Fruit fly (Drosophila melanogaster): Measurements from ENCODE around the gene Ptp99A.

Gene Ptp99A

DNA sequence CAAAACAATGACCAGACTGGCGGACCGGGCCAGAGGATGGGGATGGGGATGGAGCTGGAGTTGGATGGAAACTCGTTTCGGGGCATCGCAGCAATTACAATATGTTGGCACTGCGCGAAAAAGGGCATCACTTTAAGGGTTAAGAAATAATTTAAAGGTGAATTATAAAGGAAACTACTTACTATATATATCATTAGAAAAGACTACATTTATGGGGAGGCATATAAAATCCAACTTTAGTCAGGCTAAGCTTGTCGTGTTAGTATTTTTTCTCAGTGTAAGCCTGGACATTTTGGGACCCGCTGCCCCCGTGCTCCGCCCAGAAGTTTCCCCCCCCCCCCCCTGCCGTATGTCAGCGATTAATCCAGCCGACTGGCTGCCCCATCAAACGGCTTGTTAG is 129.1 kb downstream of the Ptp99A start (continued):
- TF ChIP-seq achi (GFP tag; optimal IDR thresholded peaks at IDR 0.05), result peak; percentile 16
- no peak for TF ChIP-seq svp (GFP tag)
- TF ChIP-seq CG9139 (GFP tag; optimal IDR thresholded peaks at IDR 0.05), result no peak
- no peak for TF ChIP-seq Sox14 (GFP tag; optimal IDR thresholded peaks at IDR 0.05)
- no peak for TF ChIP-seq Ets21C (GFP tag; optimal IDR thresholded peaks at IDR 0.05)

DNA sequence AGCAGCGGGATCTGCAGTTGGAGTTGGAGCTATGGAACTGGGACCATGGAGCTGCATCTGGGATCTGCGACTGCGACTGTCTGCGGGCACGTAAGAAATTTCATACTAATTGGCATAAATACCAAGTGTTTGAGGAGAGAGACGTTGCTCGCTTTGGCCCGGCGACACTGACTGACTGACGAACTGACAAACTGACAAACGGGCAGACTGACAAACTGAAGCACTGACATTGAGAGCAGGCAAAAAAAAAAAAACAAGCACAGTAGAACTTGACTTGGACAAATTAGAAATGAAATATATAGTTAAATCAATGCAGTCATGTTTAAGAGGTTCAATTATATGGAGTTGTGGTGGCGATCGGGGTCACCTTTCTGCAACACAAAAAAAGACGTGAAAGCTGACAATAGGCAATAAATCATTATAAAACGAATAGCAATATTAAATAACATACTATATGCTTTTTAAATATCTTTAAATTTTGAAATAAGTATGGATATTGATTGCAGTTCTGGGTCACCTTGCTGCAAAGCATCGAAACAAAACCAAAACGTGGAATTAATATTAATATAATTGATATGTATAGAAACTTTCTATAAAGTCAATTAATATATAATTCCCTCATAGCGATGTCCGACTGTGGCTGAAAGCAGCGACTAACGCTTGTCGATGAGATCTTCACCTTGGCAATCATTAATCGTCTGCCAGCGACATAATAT is 131.3 kb downstream of the Ptp99A start:
- TF ChIP-seq svp (GFP tag) (peak; percentile 40), fkh (GFP tag; optimal IDR thresholded peaks at IDR 0.05) (no peak), CG32006 (GFP tag; optimal IDR thresholded peaks at IDR 0.05) (peak; percentile 69), Hr4 (GFP tag; optimal IDR thresholded peaks at IDR 0.05) (peak; percentile 8), Met (GFP tag; optimal IDR thresholded peaks at IDR 0.05) (no peak), Eip78C (GFP tag) (peak; percentile 54), CG4318 (GFP tag; optimal IDR thresholded peaks at IDR 0.05) (peak; percentile 13), CG6276 (GFP tag; optimal IDR thresholded peaks at IDR 0.05) (peak; percentile 0), Smox (GFP tag; optimal IDR thresholded peaks at IDR 0.05) (no peak), CG6792 (GFP tag; optimal IDR thresholded peaks at IDR 0.05) (no peak)

DNA sequence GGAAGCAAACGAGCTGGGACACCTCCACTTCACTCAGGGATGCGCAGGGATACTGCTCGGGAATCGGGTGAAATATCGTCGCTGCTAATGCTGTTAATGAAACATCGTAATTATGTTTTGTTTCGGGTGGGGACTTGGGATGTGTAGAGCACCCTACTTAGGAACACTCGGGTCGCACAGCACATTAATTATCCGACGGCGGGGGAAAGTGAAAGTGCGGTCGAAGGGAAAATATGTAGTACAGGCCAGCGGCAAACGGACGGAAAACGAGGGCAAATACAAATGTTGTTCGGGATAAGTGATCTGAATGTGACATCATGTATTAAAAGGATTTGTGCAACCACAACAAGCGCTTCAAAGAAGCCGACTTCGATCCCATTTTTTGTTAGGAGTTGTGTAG is 134.0 kb downstream of the Ptp99A start:
- TF ChIP-seq CG1621 (tag; optimal IDR thresholded peaks at IDR 0.05) (no peak), Smox (GFP tag; optimal IDR thresholded peaks at IDR 0.05) (no peak), OdsH (GFP tag; optimal IDR thresholded peaks at IDR 0.05) (no peak), eg (GFP tag; IDR thresholded peaks at IDR 0.05) (no peak), vri (GFP tag; optimal IDR thresholded peaks at IDR 0.05) (no peak), CG31627 (GFP tag; optimal IDR thresholded peaks at IDR 0.05) (no peak), CG6808 (GFP tag; optimal IDR thresholded peaks at IDR 0.05) (no peak), CG9139 (GFP tag; optimal IDR thresholded peaks at IDR 0.05) (no peak), fkh (GFP tag; optimal IDR thresholded peaks at IDR 0.05) (no peak), dac (GFP tag; optimal IDR thresholded peaks at IDR 0.05) (no peak), CG4318 (GFP tag; optimal IDR thresholded peaks at IDR 0.05) (no peak), Sox102F (GFP tag; optimal IDR thresholded peaks at IDR 0.05) (no peak), CG11902 (GFP tag; optimal IDR thresholded peaks at IDR 0.05) (no peak), CG8319 (GFP tag; optimal IDR thresholded peaks at IDR 0.05) (no peak), Lpt (GFP tag; optimal IDR thresholded peaks at IDR 0.05) (no peak), acj6 (GFP tag; optimal IDR thresholded peaks at IDR 0.05) (no peak), Eip75B (GFP tag; optimal IDR thresholded peaks at IDR 0.05) (no peak)

DNA sequence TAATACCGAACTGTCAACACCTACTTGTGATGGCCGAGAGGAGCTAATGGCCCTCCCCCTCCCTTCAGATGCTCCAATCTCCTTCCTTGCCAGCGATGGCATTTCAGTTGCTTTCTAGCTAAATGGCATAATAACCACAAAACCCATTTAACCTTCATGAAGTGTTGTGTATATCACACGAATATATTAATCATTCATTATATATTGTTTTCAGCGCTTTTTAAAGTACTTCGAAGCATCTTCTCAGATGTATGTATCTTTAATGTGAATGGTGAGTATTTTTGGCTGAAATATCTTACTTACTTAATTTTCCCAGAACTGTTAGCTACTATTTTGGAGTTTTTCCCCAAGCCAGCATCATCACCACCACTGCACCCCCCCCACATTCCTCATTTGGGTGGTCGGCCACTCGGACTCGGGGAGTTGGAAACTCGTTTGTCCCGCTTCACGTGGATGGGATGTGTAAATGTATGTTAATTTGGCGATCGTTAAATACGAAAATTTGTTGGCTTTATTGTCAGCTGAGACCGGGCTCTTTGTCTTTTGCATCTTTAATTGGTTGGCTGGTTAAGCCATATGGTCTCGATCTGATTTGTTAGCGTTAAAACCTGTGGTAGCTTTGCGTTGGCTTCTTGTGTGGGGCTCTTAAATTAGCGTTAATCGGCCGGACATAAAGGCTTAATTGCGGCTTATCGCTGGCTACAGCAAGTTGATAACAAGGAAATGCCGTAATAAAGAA is 135.0 kb downstream of the Ptp99A start:
- TF ChIP-seq CG10669 (GFP tag; optimal IDR thresholded peaks at IDR 0.05), result no peak
- no peak for TF ChIP-seq CG7368 (GFP tag; optimal IDR thresholded peaks at IDR 0.05)
- TF ChIP-seq CG15336 (GFP tag; IDR thresholded peaks at IDR 0.05), result 0 out of 2 replicates have a peak, but pooled peaks have one; percentile 24
- no peak for TF ChIP-seq dac (GFP tag; optimal IDR thresholded peaks at IDR 0.05)

DNA sequence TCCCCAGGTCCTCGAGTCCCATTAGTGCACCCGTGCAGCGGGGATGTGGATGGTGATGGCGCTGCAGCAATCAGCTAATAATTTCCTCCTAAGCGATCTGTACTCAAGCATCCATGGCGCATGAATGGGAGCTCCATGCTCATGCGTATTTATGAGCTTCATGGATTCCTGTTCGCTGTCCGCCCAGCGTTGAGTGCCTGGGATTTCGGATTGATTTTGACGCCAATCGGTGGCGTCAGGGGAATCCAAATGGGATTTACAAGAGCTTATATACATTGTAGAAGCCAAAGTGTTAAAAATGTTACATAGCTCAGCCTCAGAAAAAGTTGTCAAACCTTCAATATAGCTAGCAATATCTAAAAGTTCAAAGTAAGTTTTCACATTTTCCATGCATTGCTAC is 138.0 kb downstream of the Ptp99A start, which contains the start of gene ND-20L:
Gene ND-20L, plus strand, starts transcription at position 301 of the 400 bp plus-strand sequence.
- TF ChIP-seq fd85E (GFP tag; optimal IDR thresholded peaks at IDR 0.05), result no peak
- no peak for TF ChIP-seq CG4318 (GFP tag; optimal IDR thresholded peaks at IDR 0.05)
- TF ChIP-seq fkh (GFP tag; optimal IDR thresholded peaks at IDR 0.05), result no peak
- no peak for TF ChIP-seq CG1621 (tag; optimal IDR thresholded peaks at IDR 0.05)
- TF ChIP-seq Ets96B (tag; optimal IDR thresholded peaks at IDR 0.05), result no peak
- TF ChIP-seq Smox (GFP tag; optimal IDR thresholded peaks at IDR 0.05), result no peak
- no peak for TF ChIP-seq Eip75B (GFP tag; optimal IDR thresholded peaks at IDR 0.05)
- TF ChIP-seq dac (GFP tag; optimal IDR thresholded peaks at IDR 0.05), result no peak
- no peak for TF ChIP-seq CG34406 (GFP tag; optimal IDR thresholded peaks at IDR 0.05)
- TF ChIP-seq Lpt (GFP tag; optimal IDR thresholded peaks at IDR 0.05), result no peak
- no peak for TF ChIP-seq eg (GFP tag; IDR thresholded peaks at IDR 0.05)
- no peak for TF ChIP-seq CG10631 (GFP tag; optimal IDR thresholded peaks at IDR 0.05)
- TF ChIP-seq net (GFP tag; optimal IDR thresholded peaks at IDR 0.05), result no peak
- TF ChIP-seq ss (GFP tag; optimal IDR thresholded peaks at IDR 0.05), result no peak
- TF ChIP-seq svp (GFP tag), result no peak
